Worm (Caenorhabditis elegans) whole organism, mixed stage, embryonic: ENCODE measurements around the gene copb-1.
"Not testable (repeated sequence)": the region's sequence is repeated elsewhere in the genome, so short reads cannot be mapped to it uniquely, and the experiment has no call there.

Source experiments
- elt-1 ChIP-seq: sonication (generic microtip); optimal IDR thresholded peaks from 2 replicates; lab custom pipeline; 2017; ENCODE audit warnings: missing genetic modification characterization, mild to moderate bottlenecking, missing compliant biosample characterization, antibody characterized with exemption, moderate library complexity, borderline replicate concordance; ENCODE audit not compliant: insufficient read depth
- elt-3 ChIP-seq: fragments of 150-350 bp; optimal IDR thresholded peaks from 2 replicates; lab custom pipeline; 2014; ENCODE audit warnings: missing biosample characterization, missing genetic modification characterization
- zip-8 ChIP-seq: fragments of 150-350 bp; optimal IDR thresholded peaks from 2 replicates; lab custom pipeline; 2014; ENCODE audit warnings: missing biosample characterization, missing genetic modification characterization

- TF ChIP-seq elt-3, elt-1, zip-8 (tag; lab: Kevin White, UChicago): not testable (repeated sequence)
These were observed 48.1 kb downstream of the copb-1 start, which contains the start of gene ins-31 for ce11 chrII:3126741-3127140.
